Worm (Caenorhabditis elegans) whole organism, mixed stage, embryonic: Measurements from ENCODE around the gene far-8.

Experiments
- M03D4.4 ChIP-seq: sonication (generic microtip); optimal IDR thresholded peaks from 2 replicates; lab custom pipeline; 2017; ENCODE audit warnings: mild to moderate bottlenecking, missing genetic modification characterization, missing compliant biosample characterization
- bed-3 ChIP-seq: fragments of 200-800 bp; sonication (Bioruptor generic); optimal IDR thresholded peaks from 3 replicates; lab custom pipeline; 2018; ENCODE audit warnings: mild to moderate bottlenecking, missing genetic modification characterization, moderate library complexity, missing compliant biosample characterization
- blmp-1 ChIP-seq: fragments of 150-350 bp; optimal IDR thresholded peaks from 2 replicates; lab custom pipeline; 2014; ENCODE audit warnings: missing biosample characterization, missing genetic modification characterization
- ceh-39 ChIP-seq: fragments of 150-350 bp; optimal IDR thresholded peaks from 2 replicates; lab custom pipeline; 2014; ENCODE audit warnings: missing biosample characterization, missing genetic modification characterization
- ceh-43 ChIP-seq: fragments of 200-800 bp; sonication (Bioruptor generic); optimal IDR thresholded peaks from 2 replicates; lab custom pipeline; 2018; ENCODE audit warnings: mild to moderate bottlenecking, missing genetic modification characterization, moderate library complexity, missing compliant biosample characterization
- ceh-83 ChIP-seq: fragments of 200-800 bp; sonication (Bioruptor generic); optimal IDR thresholded peaks from 2 replicates; lab custom pipeline; 2018; ENCODE audit warnings: mild to moderate bottlenecking, missing genetic modification characterization, missing compliant biosample characterization
- ces-1 ChIP-seq: fragments of 150-350 bp; optimal IDR thresholded peaks from 2 replicates; lab custom pipeline; 2014; ENCODE audit warnings: missing biosample characterization, missing genetic modification reagents, missing genetic modification characterization
- cnd-1 ChIP-seq: fragments of 200-800 bp; sonication (Bioruptor generic); optimal IDR thresholded peaks from 2 replicates; lab custom pipeline; 2018; ENCODE audit warnings: mild to moderate bottlenecking, missing genetic modification characterization, missing compliant biosample characterization
- drap-1 ChIP-seq: fragments of 200-800 bp; sonication (Bioruptor generic); optimal IDR thresholded peaks from 3 replicates; lab custom pipeline; 2018; ENCODE audit warnings: mild to moderate bottlenecking, missing genetic modification characterization, missing compliant biosample characterization
- elt-1 ChIP-seq: sonication (generic microtip); optimal IDR thresholded peaks from 2 replicates; lab custom pipeline; 2017; ENCODE audit warnings: missing genetic modification characterization, mild to moderate bottlenecking, missing compliant biosample characterization, antibody characterized with exemption, moderate library complexity, borderline replicate concordance; ENCODE audit not compliant: insufficient read depth
- elt-3 ChIP-seq: fragments of 150-350 bp; optimal IDR thresholded peaks from 2 replicates; lab custom pipeline; 2014; ENCODE audit warnings: missing biosample characterization, missing genetic modification characterization
- flh-1 ChIP-seq: fragments of 200-800 bp; sonication (Bioruptor generic); optimal IDR thresholded peaks from 2 replicates; lab custom pipeline; 2018; ENCODE audit warnings: mild to moderate bottlenecking, missing genetic modification characterization, moderate library complexity, missing compliant biosample characterization
- ham-2 ChIP-seq: fragments of 200-800 bp; sonication (Bioruptor generic); optimal IDR thresholded peaks from 2 replicates; lab custom pipeline; 2018; ENCODE audit warnings: mild to moderate bottlenecking, missing genetic modification characterization, missing compliant biosample characterization
- hlh-1 ChIP-seq: fragments of 150-350 bp; optimal IDR thresholded peaks from 2 replicates; lab custom pipeline; 2014; ENCODE audit warnings: missing biosample characterization, missing genetic modification reagents, missing genetic modification characterization
- lin-13 ChIP-seq: fragments of 150-350 bp; optimal IDR thresholded peaks from 2 replicates; lab custom pipeline; 2014; ENCODE audit warnings: missing biosample characterization, missing genetic modification characterization
- lin-32 ChIP-seq: fragments of 200-800 bp; sonication (Bioruptor generic); optimal IDR thresholded peaks from 2 replicates; lab custom pipeline; 2018; ENCODE audit warnings: mild to moderate bottlenecking, missing genetic modification characterization, missing compliant biosample characterization
- lsy-2 ChIP-seq: fragments of 150-350 bp; optimal IDR thresholded peaks from 2 replicates; lab custom pipeline; 2014; ENCODE audit warnings: missing biosample characterization, missing genetic modification characterization
- mab-5 ChIP-seq: fragments of 150-350 bp; optimal IDR thresholded peaks from 2 replicates; lab custom pipeline; 2014; ENCODE audit warnings: missing biosample characterization, missing genetic modification characterization
- mep-1 ChIP-seq: fragments of 150-350 bp; optimal IDR thresholded peaks from 2 replicates; lab custom pipeline; 2017; ENCODE audit warnings: missing biosample characterization, missing genetic modification reagents, missing genetic modification characterization, inconsistent platforms
- nhr-12 ChIP-seq: fragments of 150-350 bp; optimal IDR thresholded peaks from 2 replicates; lab custom pipeline; 2014; ENCODE audit warnings: missing biosample characterization, missing genetic modification characterization
- nhr-2 ChIP-seq: fragments of 150-350 bp; optimal IDR thresholded peaks from 2 replicates; lab custom pipeline; 2014; ENCODE audit warnings: missing biosample characterization, missing genetic modification characterization
- nhr-237 ChIP-seq: fragments of 150-350 bp; optimal IDR thresholded peaks from 2 replicates; lab custom pipeline; 2014; ENCODE audit warnings: missing biosample characterization, missing genetic modification characterization
- nhr-28 ChIP-seq: fragments of 150-350 bp; optimal IDR thresholded peaks from 2 replicates; lab custom pipeline; 2014; ENCODE audit warnings: missing biosample characterization, missing genetic modification characterization
- nhr-76 ChIP-seq: sonication (generic microtip); optimal IDR thresholded peaks from 2 replicates; lab custom pipeline; 2017; ENCODE audit warnings: missing biosample characterization, missing genetic modification characterization
- pha-4 ChIP-seq: fragments of 150-350 bp; optimal IDR thresholded peaks from 2 replicates; lab custom pipeline; 2018; ENCODE audit warnings: missing biosample characterization, missing genetic modification reagents, missing genetic modification characterization
- sem-2 ChIP-seq: fragments of 200-800 bp; sonication (Bioruptor generic); optimal IDR thresholded peaks from 2 replicates; lab custom pipeline; 2018; ENCODE audit warnings: mild to moderate bottlenecking, missing genetic modification characterization, missing compliant biosample characterization
- sptf-1 ChIP-seq: sonication (generic microtip); optimal IDR thresholded peaks from 2 replicates; lab custom pipeline; 2017; ENCODE audit warnings: mild to moderate bottlenecking, missing genetic modification characterization, moderate library complexity, missing compliant biosample characterization
- tbx-8 ChIP-seq: fragments of 200-800 bp; sonication (Bioruptor generic); optimal IDR thresholded peaks from 2 replicates; lab custom pipeline; 2018; ENCODE audit warnings: mild to moderate bottlenecking, missing genetic modification characterization, moderate library complexity, missing compliant biosample characterization
- unc-120 ChIP-seq: sonication (generic microtip); optimal IDR thresholded peaks from 2 replicates; lab custom pipeline; 2017; ENCODE audit warnings: missing genetic modification characterization, missing compliant biosample characterization; ENCODE audit not compliant: poor library complexity, severe bottlenecking
- unc-39 ChIP-seq: fragments of 150-350 bp; optimal IDR thresholded peaks from 2 replicates; lab custom pipeline; 2014; ENCODE audit warnings: missing biosample characterization, missing genetic modification characterization
- unc-62 ChIP-seq: fragments of 150-350 bp; optimal IDR thresholded peaks from 2 replicates; lab custom pipeline; 2014; ENCODE audit warnings: missing biosample characterization, missing genetic modification reagents, missing genetic modification characterization
- zip-8 ChIP-seq: fragments of 150-350 bp; optimal IDR thresholded peaks from 2 replicates; lab custom pipeline; 2014; ENCODE audit warnings: missing biosample characterization, missing genetic modification characterization

far-8 gene

DNA sequence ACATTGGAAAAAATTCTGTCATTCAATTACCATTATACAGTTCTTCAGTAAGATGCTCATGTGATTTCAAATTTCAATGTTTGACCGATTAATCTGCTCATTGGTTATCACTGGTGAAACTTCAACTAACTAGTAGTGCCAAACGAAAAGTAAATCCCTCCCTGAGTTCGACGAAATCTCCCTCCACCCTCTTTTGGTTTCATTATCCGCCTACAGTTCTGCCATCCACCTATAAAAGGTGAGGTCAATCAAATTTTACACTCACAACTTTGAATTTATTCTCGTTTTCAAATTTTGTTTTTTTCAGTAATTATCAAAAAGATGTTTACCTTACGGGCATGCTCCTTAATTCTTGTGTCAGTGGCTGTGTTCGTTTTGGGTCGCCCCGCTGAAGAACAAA, at the start of gene far-8:
TSS of gene far-8 (plus strand) at position 301 of the 400 bp plus-strand sequence.
- TF ChIP-seq lin-13 (tag; lab: Kevin White, UChicago), result no peak
- TF ChIP-seq zip-8 (tag; lab: Kevin White, UChicago), result no peak
- no peak for TF ChIP-seq nhr-2 (tag; lab: Kevin White, UChicago)
- TF ChIP-seq flh-1, result no peak
- TF ChIP-seq elt-1 (tag; lab: Kevin White, UChicago), result no peak
- no peak for TF ChIP-seq bed-3 (GFP tag; lab: Kevin White, UChicago)
- no peak for TF ChIP-seq sptf-1 (tag; lab: Kevin White, UChicago)
- TF ChIP-seq nhr-28, result no peak
- no peak for TF ChIP-seq ceh-83

DNA sequence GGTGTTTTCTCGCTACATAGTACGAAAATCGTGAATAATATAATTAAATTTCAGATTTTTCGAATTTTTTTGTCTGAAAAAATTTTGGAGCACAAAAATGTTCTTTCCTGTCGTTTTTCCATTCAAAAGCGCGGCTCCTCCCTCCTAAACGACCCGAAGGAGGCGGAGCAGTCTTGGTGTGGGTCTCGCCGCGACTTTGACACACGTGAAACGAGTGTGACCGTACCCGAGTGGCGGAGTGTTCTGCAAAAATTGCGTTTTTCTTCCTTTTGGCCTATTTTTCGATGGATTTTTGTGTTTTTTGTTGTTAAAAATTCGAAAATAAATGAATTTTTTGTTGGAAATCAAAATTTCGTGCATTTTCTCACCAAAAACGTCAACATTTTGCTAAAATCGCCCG, 49.1 kb upstream of the far-8 start, which contains the start of gene snt-2:
TSS of gene snt-2 (minus strand) at position 139 of the 400 bp plus-strand sequence.
- TF ChIP-seq pha-4 (tag; lab: Kevin White, UChicago), result peak; percentile 60
- peak; percentile 71 for TF ChIP-seq mep-1 (tag; lab: Kevin White, UChicago)
- TF ChIP-seq ham-2, result no peak
- no peak for TF ChIP-seq lin-32
- no peak for TF ChIP-seq zip-8 (tag; lab: Kevin White, UChicago)
- TF ChIP-seq sptf-1 (tag; lab: Kevin White, UChicago), result no peak
- peak; percentile 60 for TF ChIP-seq nhr-237 (tag; lab: Kevin White, UChicago)
- TF ChIP-seq tbx-8, result no peak
- no peak for TF ChIP-seq sem-2 (GFP tag; lab: Kevin White, UChicago)
- no peak for TF ChIP-seq mab-5
- no peak for TF ChIP-seq blmp-1
- TF ChIP-seq ces-1, result peak; percentile 27
- TF ChIP-seq ceh-83, result no peak
- TF ChIP-seq nhr-12 (tag; lab: Kevin White, UChicago), result no peak
- no peak for TF ChIP-seq ceh-43 (GFP tag; lab: Kevin White, UChicago)
- no peak for TF ChIP-seq unc-120
- TF ChIP-seq elt-1 (tag; lab: Kevin White, UChicago), result no peak
- TF ChIP-seq drap-1, result no peak
- peak; percentile 24 for TF ChIP-seq ceh-39 (tag; lab: Kevin White, UChicago)
- TF ChIP-seq lin-13 (tag; lab: Kevin White, UChicago), result peak; percentile 60
- no peak for TF ChIP-seq M03D4.4
- TF ChIP-seq lsy-2 (tag; lab: Kevin White, UChicago), result peak; percentile 97
- TF ChIP-seq hlh-1 (tag; lab: Kevin White, UChicago), result peak; percentile 42

DNA sequence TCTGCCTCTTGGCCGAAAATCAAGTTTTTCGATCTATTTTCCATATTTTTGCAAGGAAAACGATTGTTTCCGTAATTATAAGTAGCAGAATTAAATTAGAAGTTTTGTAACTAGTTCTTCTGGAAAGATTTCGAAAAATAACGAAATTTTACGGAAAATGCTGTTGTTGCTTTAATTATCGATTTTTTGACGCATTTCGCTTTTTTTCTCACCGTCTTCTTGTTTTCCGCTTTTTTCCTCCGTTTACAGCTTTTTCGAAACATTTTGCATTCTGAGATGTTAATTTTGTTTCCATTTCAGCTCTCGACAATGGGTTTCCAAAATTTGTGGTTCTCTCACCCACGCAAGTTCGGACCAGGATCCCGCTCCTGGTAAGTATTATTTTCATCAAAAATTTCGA, 48.7 kb upstream of the far-8 start, which contains the start of gene rps-29:
TSS of gene rps-29 (plus strand) at position 301 of the 400 bp plus-strand sequence.
- TF ChIP-seq unc-62 (GFP tag; lab: Kevin White, UChicago) (no peak), mep-1 (tag; lab: Kevin White, UChicago) (no peak), elt-1 (tag; lab: Kevin White, UChicago) (no peak), cnd-1 (tag; lab: Kevin White, UChicago) (no peak), ceh-83 (no peak), elt-3 (tag; lab: Kevin White, UChicago) (no peak), sptf-1 (tag; lab: Kevin White, UChicago) (no peak), lin-32 (no peak), unc-39 (tag; lab: Kevin White, UChicago) (no peak)

DNA sequence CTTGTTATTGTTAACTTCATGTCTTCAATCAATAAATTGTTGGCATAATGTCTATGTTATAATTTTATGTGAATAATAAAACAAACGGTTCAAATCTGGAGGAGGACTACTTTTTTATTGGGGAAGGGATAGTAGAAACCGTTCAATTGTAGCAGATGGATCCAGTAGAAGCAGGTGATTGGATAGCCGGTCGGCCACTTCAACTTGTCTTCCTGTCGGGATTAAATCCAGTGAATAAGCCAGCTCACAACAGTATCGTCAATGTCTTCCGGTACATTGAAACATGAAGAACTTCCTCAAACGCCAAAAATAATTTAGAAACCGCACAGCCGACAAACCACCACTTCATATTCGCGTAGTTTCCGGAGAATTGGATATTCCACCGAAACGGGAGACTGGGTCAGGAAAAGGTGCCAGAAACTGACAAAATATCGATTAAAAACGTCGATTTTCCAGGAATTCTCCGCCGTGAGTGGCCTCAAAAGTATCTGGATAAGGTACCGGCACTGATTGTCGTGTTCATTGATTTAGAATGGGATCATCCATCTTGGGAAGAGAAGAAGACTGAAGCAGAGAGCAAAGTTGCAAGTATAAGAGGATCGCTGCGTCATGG, 47.6 kb upstream of the far-8 start, which contains the start of gene trpp-11:
TSS of gene trpp-11 (plus strand) at position 153 of the 613 bp plus-strand sequence.
- TF ChIP-seq nhr-28 (no peak), elt-1 (tag; lab: Kevin White, UChicago) (no peak), mep-1 (tag; lab: Kevin White, UChicago) (no peak), blmp-1 (no peak), sptf-1 (tag; lab: Kevin White, UChicago) (no peak), lsy-2 (tag; lab: Kevin White, UChicago) (no peak), ceh-43 (GFP tag; lab: Kevin White, UChicago) (no peak), unc-62 (GFP tag; lab: Kevin White, UChicago) (no peak), nhr-2 (tag; lab: Kevin White, UChicago) (no peak), cnd-1 (tag; lab: Kevin White, UChicago) (no peak), pha-4 (tag; lab: Kevin White, UChicago) (no peak), tbx-8 (no peak), flh-1 (no peak), lin-32 (no peak), nhr-76 (tag; lab: Kevin White, UChicago) (no peak), drap-1 (no peak)
